Worm (Caenorhabditis elegans) whole organism, late embryonic: Measurements from ENCODE around the gene ubc-22.

Experiments
- F13H6.1 ChIP-seq: sonication (generic microtip); optimal IDR thresholded peaks from 2 replicates; lab custom pipeline; 2016; ENCODE audit warnings: missing genetic modification characterization, missing compliant biosample characterization
- ahr-1 ChIP-seq: sonication (generic microtip); optimal IDR thresholded peaks from 2 replicates; lab custom pipeline; 2016; ENCODE audit warnings: missing genetic modification characterization, missing compliant biosample characterization
- ama-1 ChIP-seq: fragments of 150-350 bp; optimal IDR thresholded peaks from 2 replicates; lab custom pipeline; 2014
- dve-1 ChIP-seq: sonication (generic microtip); optimal IDR thresholded peaks from 2 replicates; lab custom pipeline; 2017; ENCODE audit warnings: antibody characterized with exemption, mild to moderate bottlenecking, missing genetic modification characterization, missing compliant biosample characterization
- fax-1 ChIP-seq: sonication (generic microtip); optimal IDR thresholded peaks from 2 replicates; lab custom pipeline; 2016; ENCODE audit warnings: missing genotype, missing genetic modification characterization, missing compliant biosample characterization
- fkh-10 ChIP-seq: fragments of 150-350 bp; optimal IDR thresholded peaks from 2 replicates; lab custom pipeline; 2014; ENCODE audit warnings: missing biosample characterization, missing genetic modification reagents, missing genetic modification characterization
- nhr-11 ChIP-seq: fragments of 150-350 bp; optimal IDR thresholded peaks from 2 replicates; lab custom pipeline; 2014; ENCODE audit warnings: missing biosample characterization, missing genetic modification characterization
- nhr-232 ChIP-seq: sonication (generic microtip); optimal IDR thresholded peaks from 2 replicates; lab custom pipeline; 2016; ENCODE audit warnings: missing genetic modification characterization, missing compliant biosample characterization
- sox-4 ChIP-seq: sonication (generic microtip); optimal IDR thresholded peaks from 2 replicates; lab custom pipeline; 2017; ENCODE audit warnings: mild to moderate bottlenecking, missing genetic modification characterization, inconsistent platforms, missing compliant biosample characterization
- unc-42 ChIP-seq: sonication (generic microtip); optimal IDR thresholded peaks from 2 replicates; lab custom pipeline; 2016; ENCODE audit warnings: missing genotype, missing genetic modification characterization, missing compliant biosample characterization

DNA sequence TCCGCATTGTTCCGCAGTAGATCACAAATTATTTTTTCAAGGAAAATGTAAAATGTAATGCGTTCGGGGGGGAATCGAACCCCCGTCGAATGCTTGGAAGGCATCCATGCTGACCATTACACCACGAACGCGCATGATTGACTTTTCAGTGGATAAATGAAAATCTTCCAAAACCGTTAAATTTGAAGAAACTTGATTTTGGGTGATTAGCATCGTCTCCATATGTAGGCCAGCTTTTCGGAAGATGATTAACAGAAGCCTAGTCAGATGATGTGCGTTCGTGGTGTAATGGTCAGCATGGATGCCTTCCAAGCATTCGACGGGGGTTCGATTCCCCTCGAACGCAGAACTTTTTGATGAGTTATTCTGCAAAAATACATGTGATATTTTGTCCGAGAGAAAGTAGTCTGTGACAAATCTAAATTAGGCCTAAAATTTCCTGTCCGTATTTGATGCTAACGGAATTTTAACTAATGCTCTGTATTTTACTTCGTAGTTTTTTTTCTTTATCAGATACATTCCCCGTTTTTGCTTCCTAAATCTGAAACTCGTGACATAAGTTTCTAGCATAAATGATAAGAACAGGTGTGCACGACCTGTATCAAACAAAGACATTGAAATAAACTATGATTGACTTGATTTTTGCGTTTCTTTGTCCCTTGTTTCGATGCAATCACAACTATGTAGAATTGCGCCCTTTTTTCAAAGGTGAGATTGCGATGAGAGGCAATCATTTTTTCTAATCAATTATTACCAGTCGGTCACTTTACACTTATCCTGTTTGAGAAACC lies 22.3 kb downstream of the ubc-22 start, which contains the start of gene C28G1.10:
- TF ChIP-seq ahr-1 (tag; lab: Kevin White, UChicago) (no peak), fkh-10 (GFP tag; lab: Kevin White, UChicago) (no peak), dve-1 (tag; lab: Kevin White, UChicago) (no peak), F13H6.1 (no peak), nhr-232 (tag; lab: Kevin White, UChicago) (no peak), fax-1 (no peak), sox-4 (no peak), ama-1 (lab: Kevin White, UChicago) (no peak), nhr-11 (no peak), unc-42 (tag; lab: Kevin White, UChicago) (no peak)
